Worm (Caenorhabditis elegans) whole organism, L3 larva: ENCODE results near the gene hlh-1.

ENCODE experiments used
- ama-1 ChIP-seq: fragments of 150-350 bp; optimal IDR thresholded peaks from 2 replicates; lab custom pipeline; 2018
- lin-39 ChIP-seq: fragments of 150-350 bp; optimal IDR thresholded peaks from 2 replicates; lab custom pipeline; 2018; ENCODE audit warnings: missing biosample characterization, missing genetic modification reagents, missing genetic modification characterization
- nhr-11 ChIP-seq: fragments of 150-350 bp; optimal IDR thresholded peaks from 2 replicates; lab custom pipeline; 2014; ENCODE audit warnings: missing biosample characterization, missing genetic modification characterization
- nhr-12 ChIP-seq: fragments of 150-350 bp; optimal IDR thresholded peaks from 2 replicates; lab custom pipeline; 2014; ENCODE audit warnings: missing biosample characterization, missing genetic modification characterization
- nhr-237 ChIP-seq: fragments of 150-350 bp; optimal IDR thresholded peaks from 2 replicates; lab custom pipeline; 2014; ENCODE audit warnings: missing biosample characterization, missing genetic modification characterization
- nhr-77 ChIP-seq: fragments of 150-350 bp; optimal IDR thresholded peaks from 2 replicates; lab custom pipeline; 2014; ENCODE audit warnings: missing biosample characterization, missing genetic modification characterization

DNA sequence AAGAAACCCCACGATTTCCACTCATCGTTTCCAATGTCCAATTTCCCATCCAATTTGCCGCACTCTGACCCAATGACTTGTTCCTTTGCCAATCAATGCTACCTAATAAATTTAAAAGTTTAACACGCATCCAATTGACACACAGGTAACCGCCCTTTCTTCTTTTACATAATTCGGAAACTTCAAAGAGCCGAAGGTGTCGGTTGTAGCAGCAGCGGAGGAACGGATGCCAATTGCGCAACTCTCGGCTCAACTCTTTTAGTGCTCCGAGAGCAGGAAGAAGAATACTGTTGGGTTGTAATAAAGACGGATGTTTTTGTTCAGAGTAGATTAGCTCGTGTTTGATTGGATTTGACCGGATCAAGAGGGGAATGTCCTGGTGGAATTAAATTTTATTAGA is 1.1 kb upstream of the hlh-1 start:
- TF ChIP-seq nhr-237 (no peak), ama-1 (no peak), nhr-77 (tag; lab: Kevin White, UChicago) (no peak), nhr-11 (no peak), lin-39 (tag; lab: Kevin White, UChicago) (no peak), nhr-12 (tag; lab: Kevin White, UChicago) (no peak)
